In the genomic region with DNA sequence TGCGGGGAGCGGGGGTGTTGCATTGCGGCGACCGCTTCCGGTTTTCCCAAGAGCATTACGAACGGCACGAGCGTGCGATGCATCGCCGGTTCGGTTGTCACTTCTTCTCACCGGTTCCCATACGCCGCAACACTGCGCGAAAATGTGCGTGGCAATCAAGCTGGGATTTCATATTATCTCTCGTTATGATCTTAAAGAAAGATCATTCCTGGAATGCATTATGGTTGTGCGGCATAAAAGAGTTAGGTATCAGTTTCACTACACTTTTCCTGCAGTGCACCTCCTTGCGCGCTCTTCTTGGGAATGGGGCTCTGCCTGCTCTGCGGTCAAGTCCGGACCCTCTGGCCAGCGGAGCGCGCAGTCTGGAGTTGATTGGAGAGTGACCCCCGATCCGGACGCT, we compare ENCODE assay signal across 1 fruit fly cellular context.
A peak's percentile ranks its signal among the peaks of the same experiment; 100 is the strongest.
TF ChIP-seq lines count a peak whose summit lies in the region.

No protein-coding gene starts in this region.

TF ChIP-seq in whole organism, embryonic, 481 proteins besides CTCF, POLR2A, EP300 and RAD21 (continued from another document and continues in another):
- TF ChIP-seq CG9215 (GFP tag; IDR thresholded peaks at IDR 0.05; lab: Robert Waterston, UW) (no peak), Taf1 (GFP tag; IDR thresholded peaks at IDR 0.05; lab: Robert Waterston, UW) (no peak), Bteb2 (GFP tag; optimal IDR thresholded peaks at IDR 0.05; lab: Kevin White, UChicago) (no peak), pnt (GFP tag; optimal IDR thresholded peaks at IDR 0.05; lab: Kevin White, UChicago) (peak; percentile 35), CG10274 (GFP tag; optimal IDR thresholded peaks at IDR 0.05; lab: Kevin White, UChicago) (no peak), Dek (tag; optimal IDR thresholded peaks at IDR 0.05; lab: Kevin White, UChicago) (no peak), CG12236 (GFP tag; optimal IDR thresholded peaks at IDR 0.05; lab: Kevin White, UChicago) (no peak), pan (optimal IDR thresholded peaks at IDR 0.05; lab: Kevin White, UChicago) (no peak), pan (GFP tag; optimal IDR thresholded peaks at IDR 0.05 in 1 of 2, IDR thresholded peaks at IDR 0.05 in 1 of 2) (peak in 1 of 2 experiments; percentile 47), CG10431 (GFP tag; optimal IDR thresholded peaks at IDR 0.05; lab: Kevin White, UChicago) (no peak), tgo (GFP tag; IDR thresholded peaks at IDR 0.05; lab: Robert Waterston, UW) (0 out of 3 replicates have a peak, but pooled peaks have one; percentile 26), Ada2b (GFP tag; IDR thresholded peaks at IDR 0.05; lab: Robert Waterston, UW) (peak; percentile 43), Abd-B (GFP tag; optimal IDR thresholded peaks at IDR 0.05; lab: Kevin White, UChicago) (no peak), Stat92E (GFP tag; optimal IDR thresholded peaks at IDR 0.05; lab: Kevin White, UChicago) (no peak), bab2 (GFP tag; optimal IDR thresholded peaks at IDR 0.05; lab: Kevin White, UChicago) (peak; percentile 40), ken (GFP tag; IDR thresholded peaks at IDR 0.05; lab: Robert Waterston, UW) (peak; percentile 80), CG7928 (GFP tag; optimal IDR thresholded peaks at IDR 0.05; lab: Kevin White, UChicago) (no peak), CG42726 (GFP tag; IDR thresholded peaks at IDR 0.05; lab: Robert Waterston, UW; ENCODE audit: partially characterized antibody) (no peak), Antp (GFP tag; optimal IDR thresholded peaks at IDR 0.05; lab: Kevin White, UChicago) (no peak), CG1024 (GFP tag; IDR thresholded peaks at IDR 0.05; lab: Robert Waterston, UW) (peak; percentile 47; the same call in 1 of the 2 replicates), mam (GFP tag; optimal IDR thresholded peaks at IDR 0.05; lab: Kevin White, UChicago) (no peak), gem (tag; optimal IDR thresholded peaks at IDR 0.05; lab: Kevin White, UChicago) (peak; percentile 60), CG8290 (GFP tag; optimal IDR thresholded peaks at IDR 0.05; lab: Kevin White, UChicago) (no peak), CG8290 (tag; optimal IDR thresholded peaks at IDR 0.05; lab: Kevin White, UChicago) (peak in 1 of 2 experiments; percentile 46), CG32772 (GFP tag; IDR thresholded peaks at IDR 0.05; lab: Robert Waterston, UW) (peak; percentile 59; the same call in 1 of the 2 replicates), usp (GFP tag; optimal IDR thresholded peaks at IDR 0.05; lab: Kevin White, UChicago) (no peak), CG11696 (GFP tag; IDR thresholded peaks at IDR 0.05; lab: Robert Waterston, UW) (no peak), CG2875 (GFP tag; optimal IDR thresholded peaks at IDR 0.05; lab: Kevin White, UChicago) (peak; percentile 41), tio (GFP tag; optimal IDR thresholded peaks at IDR 0.05; lab: Kevin White, UChicago) (no peak), Ssrp (tag; optimal IDR thresholded peaks at IDR 0.05; lab: Kevin White, UChicago) (peak; percentile 49), CG11695 (GFP tag; IDR thresholded peaks at IDR 0.05; lab: Robert Waterston, UW) (no peak), Gsc (GFP tag; IDR thresholded peaks at IDR 0.05; lab: Robert Waterston, UW) (no peak), jing (GFP tag; optimal IDR thresholded peaks at IDR 0.05; lab: Kevin White, UChicago) (no peak), twi (tag; optimal IDR thresholded peaks at IDR 0.05; lab: Kevin White, UChicago) (no peak), CG13424 (tag; optimal IDR thresholded peaks at IDR 0.05; lab: Kevin White, UChicago) (peak; percentile 38), CG17359 (tag; optimal IDR thresholded peaks at IDR 0.05; lab: Kevin White, UChicago) (peak; percentile 71), Kr (GFP tag; optimal IDR thresholded peaks at IDR 0.05; lab: Kevin White, UChicago) (no peak), ind (GFP tag; optimal IDR thresholded peaks at IDR 0.05; lab: Kevin White, UChicago) (peak; percentile 36), Hr78 (GFP tag; optimal IDR thresholded peaks at IDR 0.05; lab: Kevin White, UChicago) (no peak), Hr3 (GFP tag; optimal IDR thresholded peaks at IDR 0.05; lab: Kevin White, UChicago) (peak; percentile 42), CG31441 (GFP tag; IDR thresholded peaks at IDR 0.05; lab: Robert Waterston, UW) (no peak; the same call in 1 of the 2 replicates), unpg (GFP tag; optimal IDR thresholded peaks at IDR 0.05; lab: Kevin White, UChicago) (peak; percentile 40), fd96Cb (tag; optimal IDR thresholded peaks at IDR 0.05; lab: Kevin White, UChicago) (peak; percentile 51), CG16779 (GFP tag; IDR thresholded peaks at IDR 0.05; lab: Robert Waterston, UW) (no peak), dpn (GFP tag; optimal IDR thresholded peaks at IDR 0.05; lab: Kevin White, UChicago) (peak in 1 of 2 experiments; percentile 10), CG15696 (tag; optimal IDR thresholded peaks at IDR 0.05; lab: Kevin White, UChicago) (no peak), Nf-YA (GFP tag; IDR thresholded peaks at IDR 0.05; lab: Robert Waterston, UW) (peak; percentile 47; the same call in 1 of the 2 replicates), lola (GFP tag; optimal IDR thresholded peaks at IDR 0.05; lab: Kevin White, UChicago) (no peak), CG12744 (GFP tag; optimal IDR thresholded peaks at IDR 0.05; lab: Kevin White, UChicago) (no peak), Optix (GFP tag; IDR thresholded peaks at IDR 0.05; lab: Robert Waterston, UW) (peak; percentile 65; the same call in 2 of the 3 replicates), CG12769 (tag; optimal IDR thresholded peaks at IDR 0.05; lab: Kevin White, UChicago) (peak; percentile 55), tap (tag; optimal IDR thresholded peaks at IDR 0.05; lab: Kevin White, UChicago) (peak; percentile 18), CG7556 (GFP tag; optimal IDR thresholded peaks at IDR 0.05; lab: Kevin White, UChicago) (peak; percentile 29), chn (GFP tag; optimal IDR thresholded peaks at IDR 0.05; lab: Kevin White, UChicago) (peak; percentile 38), grau (tag; optimal IDR thresholded peaks at IDR 0.05; lab: Kevin White, UChicago) (peak; percentile 19), grn (GFP tag; optimal IDR thresholded peaks at IDR 0.05; lab: Kevin White, UChicago) (no peak), CG9817 (tag; optimal IDR thresholded peaks at IDR 0.05; lab: Kevin White, UChicago) (no peak), CG12942 (GFP tag; optimal IDR thresholded peaks at IDR 0.05; lab: Kevin White, UChicago) (peak; percentile 9), B-H1 (GFP tag; IDR thresholded peaks at IDR 0.05; lab: Robert Waterston, UW) (peak; percentile 37; the same call in 2 of the 3 replicates), CG18619 (GFP tag; optimal IDR thresholded peaks at IDR 0.05; lab: Kevin White, UChicago) (no peak), hkb (optimal IDR thresholded peaks at IDR 0.05; lab: Kevin White, UChicago) (no peak), hkb (GFP tag; IDR thresholded peaks at IDR 0.05; lab: Robert Waterston, UW) (peak; percentile 65), H2.0 (GFP tag; IDR thresholded peaks at IDR 0.05; lab: Robert Waterston, UW) (peak; percentile 49), phol (tag; optimal IDR thresholded peaks at IDR 0.05; lab: Kevin White, UChicago) (peak; percentile 51), CG17328 (GFP tag; IDR thresholded peaks at IDR 0.05; lab: Robert Waterston, UW) (peak; percentile 82), H15 (GFP tag; IDR thresholded peaks at IDR 0.05; lab: Robert Waterston, UW) (no peak), repo (GFP tag; optimal IDR thresholded peaks at IDR 0.05; lab: Kevin White, UChicago) (peak; percentile 0), ttk (GFP tag; IDR thresholded peaks at IDR 0.05; lab: Robert Waterston, UW) (peak; percentile 35; the same call in 1 of the 2 replicates), CG34422 (GFP tag; IDR thresholded peaks at IDR 0.05; lab: Robert Waterston, UW) (0 out of 3 replicates have a peak, but pooled peaks have one; percentile 15), CG13775 (GFP tag; optimal IDR thresholded peaks at IDR 0.05; lab: Kevin White, UChicago) (no peak), CG16863 (GFP tag; optimal IDR thresholded peaks at IDR 0.05; lab: Kevin White, UChicago) (peak; percentile 34), row (GFP tag; IDR thresholded peaks at IDR 0.05; lab: Robert Waterston, UW) (peak; percentile 63), nerfin-2 (GFP tag; IDR thresholded peaks at IDR 0.05; lab: Robert Waterston, UW; ENCODE audit: partially characterized antibody) (no peak), D19A (tag; optimal IDR thresholded peaks at IDR 0.05; lab: Kevin White, UChicago) (no peak), E2f1 (GFP tag; IDR thresholded peaks at IDR 0.05; lab: Robert Waterston, UW) (peak; percentile 46; the same call in 1 of the 2 replicates), org-1 (GFP tag; optimal IDR thresholded peaks at IDR 0.05; lab: Kevin White, UChicago) (peak; percentile 27), Ets97D (GFP tag; optimal IDR thresholded peaks at IDR 0.05; lab: Kevin White, UChicago) (no peak), ci (GFP tag; IDR thresholded peaks at IDR 0.05; lab: Robert Waterston, UW) (peak; percentile 92), GATAe (GFP tag; conservative IDR thresholded peaks at IDR 0.05; lab: Robert Waterston, UW) (no peak), Hand (GFP tag; optimal IDR thresholded peaks at IDR 0.05; lab: Kevin White, UChicago) (no peak), nmo (GFP tag; optimal IDR thresholded peaks at IDR 0.05; lab: Kevin White, UChicago) (peak; percentile 6), CG12071 (GFP tag; optimal IDR thresholded peaks at IDR 0.05; lab: Kevin White, UChicago) (peak; percentile 32), disco-r (GFP tag; optimal IDR thresholded peaks at IDR 0.05; lab: Kevin White, UChicago) (no peak), klu (GFP tag; IDR thresholded peaks at IDR 0.05; lab: Robert Waterston, UW) (no peak), Mad (GFP tag; optimal IDR thresholded peaks at IDR 0.05; lab: Kevin White, UChicago) (no peak), CG11560 (tag; IDR thresholded peaks at IDR 0.05; lab: Robert Waterston, UW) (no peak), pros (GFP tag; optimal IDR thresholded peaks at IDR 0.05; lab: Kevin White, UChicago) (no peak), CG10366 (GFP tag; IDR thresholded peaks at IDR 0.05; lab: Robert Waterston, UW) (peak; percentile 73), CG8089 (GFP tag; optimal IDR thresholded peaks at IDR 0.05; lab: Kevin White, UChicago) (peak; percentile 38), vfl (GFP tag; optimal IDR thresholded peaks at IDR 0.05; lab: Kevin White, UChicago) (no peak), en (GFP tag; optimal IDR thresholded peaks at IDR 0.05; lab: Kevin White, UChicago) (no peak), CoRest (tag; optimal IDR thresholded peaks at IDR 0.05; lab: Kevin White, UChicago) (peak; percentile 3), CG4424 (GFP tag; optimal IDR thresholded peaks at IDR 0.05; lab: Kevin White, UChicago) (peak; percentile 47), ap (GFP tag; IDR thresholded peaks at IDR 0.05; lab: Robert Waterston, UW) (peak; percentile 38; the same call in 1 of the 2 replicates), CG5953 (GFP tag; IDR thresholded peaks at IDR 0.05; lab: Robert Waterston, UW) (peak; percentile 78), slbo (GFP tag; IDR thresholded peaks at IDR 0.05; lab: Robert Waterston, UW) (peak; percentile 53), CG32767 (GFP tag; IDR thresholded peaks at IDR 0.05; lab: Robert Waterston, UW) (peak; percentile 12; the same call in 1 of the 2 replicates), ac (GFP tag; optimal IDR thresholded peaks at IDR 0.05; lab: Kevin White, UChicago) (no peak), p53 (GFP tag; optimal IDR thresholded peaks at IDR 0.05; lab: Kevin White, UChicago) (no peak), Hr51 (GFP tag; optimal IDR thresholded peaks at IDR 0.05; lab: Kevin White, UChicago) (peak in 1 of 2 experiments; percentile 36), CG11723 (GFP tag; optimal IDR thresholded peaks at IDR 0.05; lab: Kevin White, UChicago) (no peak), Awh (GFP tag; IDR thresholded peaks at IDR 0.05; lab: Robert Waterston, UW) (peak; percentile 69), kni (GFP tag; optimal IDR thresholded peaks at IDR 0.05; lab: Kevin White, UChicago) (no peak), Gug (GFP tag; IDR thresholded peaks at IDR 0.05; lab: Robert Waterston, UW) (peak; percentile 59; the same call in 3 of the 4 replicates), shn (GFP tag; optimal IDR thresholded peaks at IDR 0.05; lab: Kevin White, UChicago) (no peak), Fer3 (tag; optimal IDR thresholded peaks at IDR 0.05; lab: Kevin White, UChicago) (no peak), Mrtf (GFP tag; IDR thresholded peaks at IDR 0.05; lab: Robert Waterston, UW) (no peak), gsb-n (tag; optimal IDR thresholded peaks at IDR 0.05; lab: Kevin White, UChicago) (peak; percentile 18), yki (optimal IDR thresholded peaks at IDR 0.05; lab: Kevin White, UChicago) (no peak), tup (GFP tag; optimal IDR thresholded peaks at IDR 0.05; lab: Kevin White, UChicago) (no peak), CG12391 (tag; optimal IDR thresholded peaks at IDR 0.05; lab: Kevin White, UChicago) (peak; percentile 52), esg (GFP tag; conservative IDR thresholded peaks at IDR 0.05; lab: Robert Waterston, UW) (peak; percentile 51), CG14050 (GFP tag; IDR thresholded peaks at IDR 0.05; lab: Robert Waterston, UW) (peak; percentile 50; the same call in 2 of the 3 replicates), unc-4 (GFP tag; IDR thresholded peaks at IDR 0.05; lab: Robert Waterston, UW; ENCODE audit: partially characterized antibody) (no peak), gt (GFP tag; IDR thresholded peaks at IDR 0.05; lab: Robert Waterston, UW) (no peak), ATbp (GFP tag; optimal IDR thresholded peaks at IDR 0.05; lab: Kevin White, UChicago) (peak; percentile 71), CG3065 (GFP tag; optimal IDR thresholded peaks at IDR 0.05; lab: Kevin White, UChicago) (no peak), sisA (GFP tag; IDR thresholded peaks at IDR 0.05; lab: Robert Waterston, UW) (peak; percentile 80), CG1603 (tag; optimal IDR thresholded peaks at IDR 0.05; lab: Kevin White, UChicago) (peak; percentile 80), Neu2 (GFP tag; optimal IDR thresholded peaks at IDR 0.05; lab: Kevin White, UChicago; ENCODE audit: borderline replicate concordance) (no peak), lab (GFP tag; optimal IDR thresholded peaks at IDR 0.05; lab: Kevin White, UChicago) (peak; percentile 28), CG18262 (tag; optimal IDR thresholded peaks at IDR 0.05; lab: Kevin White, UChicago) (peak; percentile 36), E2f2 (GFP tag; IDR thresholded peaks at IDR 0.05; lab: Robert Waterston, UW) (peak; percentile 33; the same call in 1 of the 2 replicates), lilli (GFP tag; optimal IDR thresholded peaks at IDR 0.05; lab: Kevin White, UChicago) (peak; percentile 5), CG1529 (GFP tag; optimal IDR thresholded peaks at IDR 0.05; lab: Kevin White, UChicago) (peak; percentile 17), CG8388 (GFP tag; optimal IDR thresholded peaks at IDR 0.05; lab: Kevin White, UChicago) (peak; percentile 56), CG4360 (GFP tag; IDR thresholded peaks at IDR 0.05; lab: Robert Waterston, UW) (no peak), CG2712 (tag; optimal IDR thresholded peaks at IDR 0.05; lab: Kevin White, UChicago) (peak; percentile 52)
